Worm (Caenorhabditis elegans): ENCODE measurements around the gene ZK632.2.

Gene ZK632.2

ce11 chrIII:9806968-9807559 lies 8.2 kb downstream of the ZK632.2 start, which contains the start of gene ZK632.4:
Gene ZK632.4, minus strand, starts transcription at chrIII:9807454.
- no peak for TF ChIP-seq flt-1 (GFP tag; IDR thresholded peaks at IDR 0.05)
- TF ChIP-seq ztf-29 (GFP tag; IDR thresholded peaks at IDR 0.05) = no peak
- TF ChIP-seq ztf-23 (GFP tag; IDR thresholded peaks at IDR 0.05) = no peak
- no peak for TF ChIP-seq ref-1 (GFP tag; conservative IDR thresholded peaks at IDR 0.05)
- no peak for TF ChIP-seq cog-1 (tag; optimal IDR thresholded peaks at IDR 0.05)
- TF ChIP-seq med-1 (GFP tag; optimal IDR thresholded peaks at IDR 0.05; ENCODE audit: insufficient read depth) = no peak
- TF ChIP-seq klf-2 (GFP tag; conservative IDR thresholded peaks at IDR 0.05) = no peak
- no peak for TF ChIP-seq tab-1 (GFP tag; IDR thresholded peaks at IDR 0.05)
- TF ChIP-seq T22C8.4 (GFP tag; IDR thresholded peaks at IDR 0.05) = no peak

- TF ChIP-seq klf-2 (GFP tag; conservative IDR thresholded peaks at IDR 0.05) (no peak), flt-1 (GFP tag; IDR thresholded peaks at IDR 0.05) (no peak), ref-1 (GFP tag; conservative IDR thresholded peaks at IDR 0.05) (no peak), ztf-29 (GFP tag; IDR thresholded peaks at IDR 0.05) (no peak), T22C8.4 (GFP tag; IDR thresholded peaks at IDR 0.05) (no peak), med-1 (GFP tag; optimal IDR thresholded peaks at IDR 0.05; ENCODE audit: insufficient read depth) (no peak), cog-1 (tag; optimal IDR thresholded peaks at IDR 0.05) (no peak), ztf-23 (GFP tag; IDR thresholded peaks at IDR 0.05) (no peak), tab-1 (GFP tag; IDR thresholded peaks at IDR 0.05) (no peak)
These were observed 8.7 kb downstream of the ZK632.2 start for ce11 chrIII:9807560-9808046.

- TF ChIP-seq cog-1 (tag; optimal IDR thresholded peaks at IDR 0.05) (no peak), ztf-23 (GFP tag; IDR thresholded peaks at IDR 0.05) (no peak), ztf-29 (GFP tag; IDR thresholded peaks at IDR 0.05) (no peak), med-1 (GFP tag; optimal IDR thresholded peaks at IDR 0.05; ENCODE audit: insufficient read depth) (no peak), ref-1 (GFP tag; conservative IDR thresholded peaks at IDR 0.05) (no peak), tab-1 (GFP tag; IDR thresholded peaks at IDR 0.05) (no peak)
These were observed 9.3 kb downstream of the ZK632.2 start, which contains the start of gene gtap-2 for ce11 chrIII:9808179-9808578. Gene gtap-2, plus strand, starts transcription at chrIII:9808544.

ce11 chrIII:9813146-9813545 lies 14.2 kb downstream of the ZK632.2 start, which contains the start of gene ZK632.14:
Gene ZK632.14, plus strand, starts transcription at chrIII:9813446.
- TF ChIP-seq ztf-29 (GFP tag; IDR thresholded peaks at IDR 0.05) (no peak), T22C8.4 (GFP tag; IDR thresholded peaks at IDR 0.05) (no peak), tab-1 (GFP tag; IDR thresholded peaks at IDR 0.05) (no peak), med-1 (GFP tag; optimal IDR thresholded peaks at IDR 0.05; ENCODE audit: insufficient read depth) (no peak), ztf-23 (GFP tag; IDR thresholded peaks at IDR 0.05) (no peak), ref-1 (GFP tag; conservative IDR thresholded peaks at IDR 0.05) (no peak), klf-2 (GFP tag; conservative IDR thresholded peaks at IDR 0.05) (no peak), flt-1 (GFP tag; IDR thresholded peaks at IDR 0.05) (no peak)

- no peak for TF ChIP-seq med-1 (GFP tag; optimal IDR thresholded peaks at IDR 0.05; ENCODE audit: insufficient read depth)
- no peak for TF ChIP-seq cog-1 (tag; optimal IDR thresholded peaks at IDR 0.05)
- peak; percentile 68; the same call in 1 of the 2 replicates for TF ChIP-seq tab-1 (GFP tag; IDR thresholded peaks at IDR 0.05)
- TF ChIP-seq flt-1 (GFP tag; IDR thresholded peaks at IDR 0.05) = peak; percentile 42; the same call in 1 of the 2 replicates
These were observed 18.2 kb downstream of the ZK632.2 start, which contains the start of gene cnx-1 for ce11 chrIII:9817087-9817612. Gene cnx-1, minus strand, starts transcription at chrIII:9817137.

- TF ChIP-seq ztf-29 (GFP tag; IDR thresholded peaks at IDR 0.05) = no peak
- no peak for TF ChIP-seq cog-1 (tag; optimal IDR thresholded peaks at IDR 0.05)
- TF ChIP-seq klf-2 (GFP tag; conservative IDR thresholded peaks at IDR 0.05) = no peak
- TF ChIP-seq T22C8.4 (GFP tag; IDR thresholded peaks at IDR 0.05) = no peak
- no peak for TF ChIP-seq med-1 (GFP tag; optimal IDR thresholded peaks at IDR 0.05; ENCODE audit: insufficient read depth)
- TF ChIP-seq ztf-23 (GFP tag; IDR thresholded peaks at IDR 0.05) = no peak
- TF ChIP-seq ref-1 (GFP tag; conservative IDR thresholded peaks at IDR 0.05) = no peak
- no peak for TF ChIP-seq flt-1 (GFP tag; IDR thresholded peaks at IDR 0.05)
- no peak for TF ChIP-seq tab-1 (GFP tag; IDR thresholded peaks at IDR 0.05)
These were observed 19.0 kb downstream of the ZK632.2 start for ce11 chrIII:9817894-9818293.

ce11 chrIII:9818763-9819162 lies 19.9 kb downstream of the ZK632.2 start, which contains the start of gene panl-3:
Gene panl-3, plus strand, starts transcription at chrIII:9819056.
- TF ChIP-seq tab-1 (GFP tag; IDR thresholded peaks at IDR 0.05) (no peak), ztf-23 (GFP tag; IDR thresholded peaks at IDR 0.05) (peak; percentile 70; the same call in 1 of the 2 replicates)

ce11 chrIII:9822942-9823341 lies 24.0 kb downstream of the ZK632.2 start, which contains the start of gene arl-5:
Gene arl-5, plus strand, starts transcription at chrIII:9823242.
- no peak for TF ChIP-seq ztf-29 (GFP tag; IDR thresholded peaks at IDR 0.05)
- no peak for TF ChIP-seq flt-1 (GFP tag; IDR thresholded peaks at IDR 0.05)
- no peak for TF ChIP-seq T22C8.4 (GFP tag; IDR thresholded peaks at IDR 0.05)
- TF ChIP-seq tab-1 (GFP tag; IDR thresholded peaks at IDR 0.05) = no peak
- TF ChIP-seq ref-1 (GFP tag; conservative IDR thresholded peaks at IDR 0.05) = no peak
- no peak for TF ChIP-seq ztf-23 (GFP tag; IDR thresholded peaks at IDR 0.05)
- no peak for TF ChIP-seq cog-1 (tag; optimal IDR thresholded peaks at IDR 0.05)
- TF ChIP-seq med-1 (GFP tag; optimal IDR thresholded peaks at IDR 0.05; ENCODE audit: insufficient read depth) = no peak
- TF ChIP-seq klf-2 (GFP tag; conservative IDR thresholded peaks at IDR 0.05) = no peak

- TF ChIP-seq flt-1 (GFP tag; IDR thresholded peaks at IDR 0.05) (no peak), med-1 (GFP tag; optimal IDR thresholded peaks at IDR 0.05; ENCODE audit: insufficient read depth) (no peak), T22C8.4 (GFP tag; IDR thresholded peaks at IDR 0.05) (no peak), ref-1 (GFP tag; conservative IDR thresholded peaks at IDR 0.05) (no peak), ztf-29 (GFP tag; IDR thresholded peaks at IDR 0.05) (no peak), ztf-23 (GFP tag; IDR thresholded peaks at IDR 0.05) (no peak), klf-2 (GFP tag; conservative IDR thresholded peaks at IDR 0.05) (no peak), cog-1 (tag; optimal IDR thresholded peaks at IDR 0.05) (no peak), tab-1 (GFP tag; IDR thresholded peaks at IDR 0.05) (no peak)
These were observed 24.8 kb downstream of the ZK632.2 start for ce11 chrIII:9823748-9824147.

Data from whole organism, midembryonic.